Fruit fly (Drosophila melanogaster): ENCODE results near the gene Papst2.

Gene Papst2

DNA sequence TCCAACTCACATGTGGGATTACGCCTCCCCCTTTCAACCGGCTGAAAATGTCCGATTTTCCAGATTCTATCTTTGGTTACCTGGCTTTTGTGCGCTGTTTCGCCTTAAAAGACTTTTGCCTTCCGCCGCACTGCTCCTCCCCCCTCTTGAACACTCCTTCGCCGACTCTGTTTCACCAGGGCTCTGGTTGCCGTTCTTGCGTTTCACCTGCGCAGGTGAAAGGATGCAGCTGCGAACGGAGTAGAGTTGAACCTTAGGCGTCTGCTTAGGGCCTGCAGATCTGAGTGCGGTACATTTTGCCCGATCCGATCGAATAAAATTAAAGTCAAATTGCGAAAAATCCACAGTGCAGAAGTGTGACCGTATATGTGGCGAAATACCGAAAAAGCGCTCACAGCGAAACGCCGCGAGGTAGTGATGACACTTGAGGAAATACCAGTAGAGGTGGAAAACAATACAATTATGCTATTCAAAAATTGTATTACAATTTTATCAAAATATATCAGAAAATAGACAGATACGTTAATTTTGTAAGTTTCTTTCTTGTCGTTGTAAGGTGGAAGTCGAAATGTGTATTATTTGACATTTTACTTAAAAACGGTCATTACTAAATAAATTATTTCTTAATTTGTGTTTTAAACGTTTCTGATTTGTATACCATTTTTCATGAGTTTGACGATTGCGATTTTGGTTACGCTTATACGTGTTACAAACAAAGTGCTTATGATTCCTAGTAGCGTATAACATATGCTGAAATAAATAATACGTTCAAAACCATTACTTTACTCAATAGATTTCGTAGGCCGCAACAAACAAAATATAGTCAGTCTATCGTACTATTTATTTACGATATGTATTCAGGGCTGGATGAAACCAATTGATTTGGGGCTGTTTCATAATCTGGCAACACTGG lies 26.7 kb upstream of the Papst2 start, which contains the start of the genes CG6664 and CG7728 (continued):
- TF ChIP-seq CG12769 (tag; optimal IDR thresholded peaks at IDR 0.05) (no peak), CG7839 (tag; optimal IDR thresholded peaks at IDR 0.05) (no peak), GATAe (GFP tag; conservative IDR thresholded peaks at IDR 0.05) (no peak), CG13775 (GFP tag; optimal IDR thresholded peaks at IDR 0.05) (peak; percentile 80), Scr (GFP tag; IDR thresholded peaks at IDR 0.05; ENCODE audit: partially characterized antibody) (peak; percentile 64), CG3838 (GFP tag; optimal IDR thresholded peaks at IDR 0.05) (no peak), CG1529 (GFP tag; optimal IDR thresholded peaks at IDR 0.05) (peak; percentile 47), CG8924 (tag; optimal IDR thresholded peaks at IDR 0.05) (peak; percentile 47), CG4707 (GFP tag; optimal IDR thresholded peaks at IDR 0.05) (peak; percentile 82), tin (GFP tag; optimal IDR thresholded peaks at IDR 0.05) (peak; percentile 44), chn (GFP tag; optimal IDR thresholded peaks at IDR 0.05) (peak; percentile 7), MTF-1 (GFP tag; optimal IDR thresholded peaks at IDR 0.05; ENCODE audit: borderline replicate concordance) (peak; percentile 54), CG7987 (GFP tag; optimal IDR thresholded peaks at IDR 0.05) (no peak), CG15479 (GFP tag; optimal IDR thresholded peaks at IDR 0.05) (no peak), Side (GFP tag; optimal IDR thresholded peaks at IDR 0.05) (peak; percentile 10), CG2129 (GFP tag; IDR thresholded peaks at IDR 0.05; ENCODE audit: partially characterized antibody) (no peak; the same call in 1 of the 2 replicates), salm (tag; optimal IDR thresholded peaks at IDR 0.05) (no peak), Pdp1 (GFP tag; optimal IDR thresholded peaks at IDR 0.05) (peak; percentile 35 to 53), CG1832 (GFP tag; optimal IDR thresholded peaks at IDR 0.05) (no peak), ranshi (GFP tag; IDR thresholded peaks at IDR 0.05) (no peak; the same call in 1 of the 2 replicates), Dek (tag; optimal IDR thresholded peaks at IDR 0.05) (no peak), hkb (optimal IDR thresholded peaks at IDR 0.05) (no peak), hkb (GFP tag; IDR thresholded peaks at IDR 0.05) (no peak), CG5953 (GFP tag; IDR thresholded peaks at IDR 0.05) (no peak), CG11247 (GFP tag; IDR thresholded peaks at IDR 0.05) (peak; percentile 52), CG31365 (tag; optimal IDR thresholded peaks at IDR 0.05) (no peak), CG13894 (tag; optimal IDR thresholded peaks at IDR 0.05) (no peak), pita (GFP tag; optimal IDR thresholded peaks at IDR 0.05) (no peak), cad (GFP tag; optimal IDR thresholded peaks at IDR 0.05) (no peak), cwo (GFP tag; optimal IDR thresholded peaks at IDR 0.05) (no peak), so (GFP tag; IDR thresholded peaks at IDR 0.05) (0 out of 3 replicates have a peak, but pooled peaks have one; percentile 41), CG17186 (GFP tag; optimal IDR thresholded peaks at IDR 0.05) (peak; percentile 12), CG6813 (GFP tag; optimal IDR thresholded peaks at IDR 0.05) (no peak), gt (GFP tag; IDR thresholded peaks at IDR 0.05) (no peak), chif (GFP tag; optimal IDR thresholded peaks at IDR 0.05) (peak; percentile 35 to 51), CG12299 (tag; optimal IDR thresholded peaks at IDR 0.05) (no peak), Adf1 (GFP tag; IDR thresholded peaks at IDR 0.05) (no peak), Lim3 (GFP tag; IDR thresholded peaks at IDR 0.05) (no peak), Antp (GFP tag; optimal IDR thresholded peaks at IDR 0.05) (peak; percentile 8), Meics (GFP tag; optimal IDR thresholded peaks at IDR 0.05) (peak; percentile 47), CG7271 (tag; optimal IDR thresholded peaks at IDR 0.05) (no peak), Fer1 (GFP tag; optimal IDR thresholded peaks at IDR 0.05) (peak; percentile 28), CG2889 (GFP tag; IDR thresholded peaks at IDR 0.05) (peak; percentile 29; the same call in 1 of the 3 replicates), lov (optimal IDR thresholded peaks at IDR 0.05) (no peak), lov (GFP tag; IDR thresholded peaks at IDR 0.05) (no peak), grau (tag; optimal IDR thresholded peaks at IDR 0.05) (peak; percentile 49), tx (GFP tag; optimal IDR thresholded peaks at IDR 0.05) (peak; percentile 36), HLH3B (GFP tag; IDR thresholded peaks at IDR 0.05) (peak; percentile 31; the same call in 1 of the 2 replicates), CG16863 (GFP tag; optimal IDR thresholded peaks at IDR 0.05) (peak; percentile 20)

Data from whole organism, embryonic.